Fruit fly (Drosophila melanogaster) whole organism, embryonic: Measurements from ENCODE around the gene yellow-f.
A peak's percentile ranks its signal among the peaks of the same experiment; 100 is the strongest.

Experiments used
- Adf1 ChIP-seq: fragments of 200-800 bp; sonication (Bioruptor generic); IDR thresholded peaks from 2 replicates; pipeline ENCODE4 v1.3.6; 2022; ENCODE audit warnings: missing biosample characterization, missing genetic modification characterization
- Bgb ChIP-seq: fragments of 200-800 bp; sonication (Bioruptor generic); IDR thresholded peaks from 2 replicates; pipeline ENCODE4 v1.3.6; 2022; ENCODE audit warnings: missing biosample characterization, missing genetic modification characterization; ENCODE audit not compliant: partially characterized antibody
- Blimp-1 ChIP-seq: fragments of 200-800 bp; sonication (Bioruptor generic); optimal IDR thresholded peaks from 3 replicates; lab custom pipeline; 2018; ENCODE audit warnings: missing biosample characterization, missing genetic modification characterization, mild to moderate bottlenecking, moderate library complexity, missing genetic modification reagents
- Bteb2 ChIP-seq: fragments of 200-800 bp; sonication (Bioruptor generic); optimal IDR thresholded peaks from 2 replicates; lab custom pipeline; 2016; ENCODE audit warnings: missing biosample characterization, missing genetic modification characterization
- CG10267 ChIP-seq: fragments of 200-800 bp; sonication (Bioruptor generic); optimal IDR thresholded peaks from 2 replicates; lab custom pipeline; 2018; ENCODE audit warnings: missing biosample characterization, mild to moderate bottlenecking, missing genetic modification characterization, moderate library complexity
- CG10543 ChIP-seq: fragments of 200-800 bp; sonication (Bioruptor generic); optimal IDR thresholded peaks from 3 replicates; lab custom pipeline; 2017; ENCODE audit warnings: missing biosample characterization, mild to moderate bottlenecking, missing genetic modification characterization, moderate library complexity
- CG10654 ChIP-seq: fragments of 200-800 bp; sonication (Bioruptor generic); optimal IDR thresholded peaks from 2 replicates; lab custom pipeline; 2016; ENCODE audit warnings: missing biosample characterization, missing genetic modification characterization
- CG12155 ChIP-seq: fragments of 200-800 bp; sonication (Bioruptor generic); optimal IDR thresholded peaks from 3 replicates; lab custom pipeline; 2016; ENCODE audit warnings: missing biosample characterization, missing genetic modification characterization
- CG1233 ChIP-seq: fragments of 200-800 bp; sonication (Bioruptor generic); optimal IDR thresholded peaks from 4 replicates; lab custom pipeline; 2018; ENCODE audit warnings: missing biosample characterization, mild to moderate bottlenecking, missing genetic modification characterization
- CG12659 ChIP-seq: fragments of 200-800 bp; sonication (Bioruptor generic); optimal IDR thresholded peaks from 3 replicates; lab custom pipeline; 2017; ENCODE audit warnings: mild to moderate bottlenecking, missing biosample characterization, missing genetic modification reagents, missing genetic modification characterization
- CG13775 ChIP-seq: fragments of 200-800 bp; sonication (Bioruptor generic); optimal IDR thresholded peaks from 3 replicates; lab custom pipeline; 2017; ENCODE audit warnings: missing biosample characterization, mild to moderate bottlenecking, missing genetic modification characterization
- CG17361 ChIP-seq: fragments of 200-800 bp; sonication (Bioruptor generic); IDR thresholded peaks from 3 replicates; pipeline ENCODE4 v1.3.6; 2022; ENCODE audit warnings: missing biosample characterization, missing genetic modification characterization
- CG31388 ChIP-seq: fragments of 200-800 bp; sonication (Bioruptor generic); optimal IDR thresholded peaks from 2 replicates; lab custom pipeline; 2016; ENCODE audit warnings: missing biosample characterization, missing genetic modification characterization
- CG3163 ChIP-seq: fragments of 200-800 bp; sonication (Bioruptor generic); optimal IDR thresholded peaks from 3 replicates; lab custom pipeline; 2016; ENCODE audit warnings: missing biosample characterization, missing genetic modification characterization
- CG34422 ChIP-seq: fragments of 200-800 bp; sonication (Bioruptor generic); IDR thresholded peaks from 3 replicates; pipeline ENCODE4 v1.3.6; 2022; ENCODE audit warnings: missing biosample characterization, missing genetic modification characterization
- CG3726 ChIP-seq: fragments of 200-800 bp; sonication (Bioruptor generic); IDR thresholded peaks from 3 replicates; pipeline ENCODE4, ENCODE4 v1.3.6; 2022; ENCODE audit warnings: missing biosample characterization, missing genetic modification characterization
- CG6175 ChIP-seq: fragments of 200-800 bp; sonication (Bioruptor generic); IDR thresholded peaks from 3 replicates; pipeline ENCODE4 v1.3.6; 2022; ENCODE audit warnings: missing biosample characterization, missing genetic modification characterization
- CG6654 ChIP-seq: fragments of 200-800 bp; sonication (Bioruptor generic); optimal IDR thresholded peaks from 2 replicates; lab custom pipeline; 2017; ENCODE audit warnings: missing biosample characterization, mild to moderate bottlenecking, missing genetic modification characterization
- CG8089 ChIP-seq: fragments of 200-800 bp; sonication (Bioruptor generic); optimal IDR thresholded peaks from 3 replicates; lab custom pipeline; 2016; ENCODE audit warnings: missing biosample characterization, missing genetic modification characterization
- CG9727 ChIP-seq: fragments of 200-800 bp; sonication (Bioruptor generic); optimal IDR thresholded peaks from 3 replicates; lab custom pipeline; 2017; ENCODE audit warnings: missing biosample characterization, mild to moderate bottlenecking, missing genetic modification characterization
- CG9932 ChIP-seq: fragments of 200-800 bp; sonication (Bioruptor generic); IDR thresholded peaks from 2 replicates; pipeline ENCODE4 v1.3.6; 2022; ENCODE audit warnings: missing biosample characterization, missing genetic modification characterization
- Elba2 ChIP-seq: fragments of 200-800 bp; sonication (Bioruptor generic); optimal IDR thresholded peaks from 3 replicates; lab custom pipeline; 2016; ENCODE audit warnings: missing biosample characterization, missing genetic modification characterization
- Ets97D ChIP-seq: fragments of 200-800 bp; sonication (Bioruptor generic); optimal IDR thresholded peaks from 3 replicates; lab custom pipeline; 2016; ENCODE audit warnings: missing biosample characterization, missing genetic modification characterization
- H15 ChIP-seq: fragments of 200-800 bp; sonication (Bioruptor generic); IDR thresholded peaks from 3 replicates; pipeline ENCODE4 v1.3.6; 2022; ENCODE audit warnings: missing biosample characterization, missing genetic modification characterization
- HLHmδ ChIP-seq: fragments of 200-800 bp; sonication (Bioruptor generic); optimal IDR thresholded peaks from 2 replicates; lab custom pipeline; 2018; ENCODE audit warnings: missing biosample characterization, mild to moderate bottlenecking, missing genetic modification characterization, moderate library complexity
- MESR4 ChIP-seq: fragments of 200-800 bp; sonication (Bioruptor generic); optimal IDR thresholded peaks from 2 replicates; lab custom pipeline; 2018; ENCODE audit warnings: missing biosample characterization, mild to moderate bottlenecking, missing genetic modification characterization, moderate library complexity
- Mad ChIP-seq: fragments of 200-800 bp; sonication (Bioruptor generic); optimal IDR thresholded peaks from 2 replicates; lab custom pipeline; 2016; ENCODE audit warnings: missing biosample characterization, missing genetic modification characterization
- Med ChIP-seq: fragments of 200-800 bp; sonication (Bioruptor generic); peaks from one replicate; lab custom pipeline; 2016; ENCODE audit warnings: missing biosample characterization, missing genetic modification characterization, mild to moderate bottlenecking, inconsistent platforms, moderate library complexity
- Meics ChIP-seq: fragments of 200-800 bp; sonication (Bioruptor generic); optimal IDR thresholded peaks from 2 replicates; lab custom pipeline; 2017; ENCODE audit warnings: missing biosample characterization, mild to moderate bottlenecking, missing genetic modification characterization
- Mrtf ChIP-seq: fragments of 200-800 bp; sonication (Bioruptor generic); IDR thresholded peaks from 3 replicates; pipeline ENCODE4 v1.3.6; 2022; ENCODE audit warnings: missing biosample characterization, missing genetic modification characterization
- NFAT ChIP-seq: fragments of 200-800 bp; sonication (Bioruptor generic); IDR thresholded peaks from 2 replicates; pipeline ENCODE4 v1.3.6; 2022; ENCODE audit warnings: missing biosample characterization, missing genetic modification characterization
- NK7.1 ChIP-seq: fragments of 200-800 bp; sonication (Bioruptor generic); optimal IDR thresholded peaks from 3 replicates; lab custom pipeline; 2016; ENCODE audit warnings: missing biosample characterization, missing genetic modification characterization
- Sry-β ChIP-seq: fragments of 200-800 bp; sonication (Bioruptor generic); optimal IDR thresholded peaks from 2 replicates; lab custom pipeline; 2018; ENCODE audit warnings: missing biosample characterization, mild to moderate bottlenecking, missing genetic modification characterization, moderate library complexity
- Ssrp ChIP-seq: fragments of 200-800 bp; sonication (Bioruptor generic); optimal IDR thresholded peaks from 2 replicates; lab custom pipeline; 2018; ENCODE audit warnings: missing biosample characterization, mild to moderate bottlenecking, missing genetic modification characterization, moderate library complexity
- YL-1 ChIP-seq: fragments of 200-800 bp; sonication (Bioruptor generic); optimal IDR thresholded peaks from 3 replicates; lab custom pipeline; 2017; ENCODE audit warnings: missing biosample characterization, mild to moderate bottlenecking, missing genetic modification characterization
- bigmax ChIP-seq: fragments of 200-800 bp; sonication (Bioruptor generic); optimal IDR thresholded peaks from 2 replicates; lab custom pipeline; 2018; ENCODE audit warnings: missing biosample characterization, mild to moderate bottlenecking, missing genetic modification characterization
- bowl ChIP-seq: fragments of 200-800 bp; sonication (Bioruptor generic); IDR thresholded peaks from 2 replicates; pipeline ENCODE4 v1.3.6; 2022; ENCODE audit warnings: missing biosample characterization, missing genetic modification characterization
- chm ChIP-seq: fragments of 200-800 bp; sonication (Bioruptor generic); IDR thresholded peaks from 2 replicates; pipeline ENCODE4 v1.3.6; 2022; ENCODE audit warnings: missing biosample characterization, missing genetic modification characterization
- crol ChIP-seq: fragments of 200-800 bp; sonication (Bioruptor generic); IDR thresholded peaks from 2 replicates; pipeline ENCODE4 v1.3.6; 2022; ENCODE audit warnings: missing biosample characterization, missing genetic modification characterization
- disco-r ChIP-seq: fragments of 200-800 bp; sonication (Bioruptor generic); optimal IDR thresholded peaks from 2 replicates; lab custom pipeline; 2016; ENCODE audit warnings: missing biosample characterization, missing genetic modification characterization
- fru ChIP-seq: fragments of >200 bp; optimal IDR thresholded peaks from 2 replicates; lab custom pipeline; 2017
- grn ChIP-seq: fragments of 200-800 bp; sonication (Bioruptor generic); optimal IDR thresholded peaks from 3 replicates; lab custom pipeline; 2017; ENCODE audit warnings: missing biosample characterization, missing genetic modification characterization
- lbe ChIP-seq: fragments of 200-800 bp; sonication (Bioruptor generic); optimal IDR thresholded peaks from 2 replicates; lab custom pipeline; 2016; ENCODE audit warnings: missing biosample characterization, mild to moderate bottlenecking, missing genetic modification characterization
- lov ChIP-seq, 2 experiments: fragments of 200-800 bp in 1 of 2; fragments of >200 bp in 1 of 2; sonication (Bioruptor generic) in 1 of 2; IDR thresholded peaks in 1 of 2; optimal IDR thresholded peaks in 1 of 2; 2 replicates in 1 of 2; 3 replicates in 1 of 2; pipeline versions ENCODE4 v1.3.6 to Lab custom; 2017 to 2022; ENCODE audit warnings: missing biosample characterization in 1 of 2, missing genetic modification characterization in 1 of 2
- nerfin-1 ChIP-seq: fragments of 200-800 bp; sonication (Bioruptor generic); optimal IDR thresholded peaks from 3 replicates; lab custom pipeline; 2019; ENCODE audit warnings: missing biosample characterization, mild to moderate bottlenecking, missing genetic modification characterization, moderate library complexity
- nom ChIP-seq: fragments of 200-800 bp; sonication (Bioruptor generic); optimal IDR thresholded peaks from 2 replicates; lab custom pipeline; 2017; ENCODE audit warnings: missing biosample characterization, missing genetic modification characterization, mild to moderate bottlenecking, moderate library complexity, missing genetic modification reagents
- pb ChIP-seq: fragments of 200-800 bp; sonication (Bioruptor generic); optimal IDR thresholded peaks from 3 replicates; lab custom pipeline; 2016; ENCODE audit warnings: missing biosample characterization, missing genetic modification characterization
- phol ChIP-seq: fragments of 200-800 bp; sonication (Bioruptor generic); optimal IDR thresholded peaks from 3 replicates; lab custom pipeline; 2018; ENCODE audit warnings: missing biosample characterization, mild to moderate bottlenecking, missing genetic modification characterization, moderate library complexity
- ro ChIP-seq: fragments of 200-800 bp; sonication (Bioruptor generic); IDR thresholded peaks from 2 replicates; pipeline ENCODE4 v1.3.6; 2022; ENCODE audit warnings: missing biosample characterization, missing genetic modification characterization
- sd ChIP-seq: fragments of 200-800 bp; sonication (Bioruptor generic); optimal IDR thresholded peaks from 3 replicates; lab custom pipeline; 2018; ENCODE audit warnings: missing biosample characterization, mild to moderate bottlenecking, missing genetic modification characterization, moderate library complexity
- trh ChIP-seq: fragments of 200-800 bp; sonication (Bioruptor generic); optimal IDR thresholded peaks from 2 replicates; lab custom pipeline; 2016; ENCODE audit warnings: missing biosample characterization, missing genetic modification characterization
- zf30C ChIP-seq: fragments of 200-800 bp; sonication (Bioruptor generic); optimal IDR thresholded peaks from 3 replicates; lab custom pipeline; 2018; ENCODE audit warnings: missing biosample characterization, mild to moderate bottlenecking, missing genetic modification characterization

The yellow-f gene

dm6 chr3R:13011621-13011963, 18.6 kb upstream of the yellow-f start, which contains the start of gene CtBP:
CtBP (plus strand) TSS chr3R:13011649.
- TF ChIP-seq Bgb (peak; percentile 40; the same call in 1 of the 2 replicates), NK7.1 (GFP tag; lab: Kevin White, UChicago) (no peak), Elba2 (GFP tag; lab: Kevin White, UChicago) (peak; percentile 4), CG10543 (GFP tag; lab: Kevin White, UChicago) (no peak), Bteb2 (GFP tag; lab: Kevin White, UChicago) (no peak), bowl (0 out of 2 replicates have a peak, but pooled peaks have one; percentile 9), CG1233 (no peak), sd (tag; lab: Kevin White, UChicago) (peak; percentile 88), Med (GFP tag; lab: Kevin White, UChicago) (peak; percentile 80), CG9727 (no peak), chm (GFP tag; lab: Robert Waterston, UW) (0 out of 2 replicates have a peak, but pooled peaks have one; percentile 7), CG12659 (peak; percentile 55), grn (GFP tag; lab: Kevin White, UChicago) (no peak), YL-1 (GFP tag; lab: Kevin White, UChicago) (no peak), H15 (GFP tag; lab: Robert Waterston, UW) (no peak), lov (optimal IDR thresholded peaks at IDR 0.05; lab: Kevin White, UChicago) (no peak), lov (GFP tag; IDR thresholded peaks at IDR 0.05; lab: Robert Waterston, UW) (no peak), CG12155 (GFP tag; lab: Kevin White, UChicago) (no peak), CG8089 (GFP tag; lab: Kevin White, UChicago) (no peak), ro (GFP tag; lab: Robert Waterston, UW) (no peak), HLHmδ (GFP tag; lab: Kevin White, UChicago) (peak; percentile 47), phol (tag; lab: Kevin White, UChicago) (peak; percentile 96), MESR4 (GFP tag; lab: Kevin White, UChicago) (peak; percentile 58), CG17361 (GFP tag; lab: Robert Waterston, UW) (no peak), trh (GFP tag; lab: Kevin White, UChicago) (no peak), Mrtf (GFP tag; lab: Robert Waterston, UW) (no peak), CG6654 (GFP tag; lab: Kevin White, UChicago) (no peak), zf30C (GFP tag; lab: Kevin White, UChicago) (peak; percentile 24), fru (lab: Kevin White, UChicago) (no peak), disco-r (GFP tag; lab: Kevin White, UChicago) (no peak), crol (no peak), CG34422 (GFP tag; lab: Robert Waterston, UW) (peak; percentile 60; the same call in 1 of the 3 replicates), CG10654 (GFP tag; lab: Kevin White, UChicago) (no peak), CG13775 (no peak), NFAT (0 out of 2 replicates have a peak, but pooled peaks have one; percentile 33), lbe (no peak), bigmax (GFP tag; lab: Kevin White, UChicago) (no peak), Sry-β (GFP tag; lab: Kevin White, UChicago) (no peak), Meics (GFP tag; lab: Kevin White, UChicago) (no peak), CG3726 (GFP tag; lab: Robert Waterston, UW) (no peak), CG6175 (GFP tag; lab: Robert Waterston, UW) (no peak), Ets97D (no peak), nom (GFP tag; lab: Kevin White, UChicago) (peak; percentile 63), Blimp-1 (GFP tag; lab: Kevin White, UChicago) (no peak), Ssrp (no peak), nerfin-1 (tag; lab: Kevin White, UChicago) (peak; percentile 62), CG9932 (GFP tag; lab: Robert Waterston, UW) (no peak), CG31388 (GFP tag; lab: Kevin White, UChicago) (no peak), CG3163 (GFP tag; lab: Kevin White, UChicago) (no peak), pb (GFP tag; lab: Kevin White, UChicago) (no peak), CG10267 (tag; lab: Kevin White, UChicago) (no peak), Mad (no peak), Adf1 (GFP tag; lab: Robert Waterston, UW) (peak; percentile 23; the same call in 1 of the 2 replicates)
